Worm (Caenorhabditis elegans) whole organism, young adult: ENCODE measurements around the gene R11.4.

Experiments used
- B0261.1 ChIP-seq: sonication (generic microtip); optimal IDR thresholded peaks from 2 replicates; lab custom pipeline; 2016; ENCODE audit warnings: mild to moderate bottlenecking, missing genetic modification characterization, moderate library complexity, missing compliant biosample characterization
- B0336.3 ChIP-seq: fragments of 200-800 bp; sonication (Bioruptor generic); IDR thresholded peaks from 2 replicates; pipeline ENCODE4 v1.3.6; 2022; ENCODE audit warnings: missing genetic modification characterization, missing compliant biosample characterization
- C06A6.2 ChIP-seq: fragments of 200-800 bp; sonication (Bioruptor generic); conservative IDR thresholded peaks from 2 replicates; pipeline ENCODE4 v1.3.6; 2022; ENCODE audit warnings: missing genetic modification characterization, missing compliant biosample characterization
- F33H1.4 ChIP-seq: fragments of 200-800 bp; sonication (Bioruptor generic); IDR thresholded peaks from 2 replicates; pipeline ENCODE4 v1.3.6; 2022; ENCODE audit warnings: missing genetic modification reagents, missing genetic modification characterization, missing compliant biosample characterization
- F57C9.4 ChIP-seq: sonication (generic microtip); optimal IDR thresholded peaks from 2 replicates; lab custom pipeline; 2017; ENCODE audit warnings: mild to moderate bottlenecking, missing genetic modification characterization, missing compliant biosample characterization
- K11D2.4 ChIP-seq: fragments of 200-800 bp; sonication (Bioruptor generic); IDR thresholded peaks from 2 replicates; pipeline ENCODE4 v1.3.6; 2022; ENCODE audit warnings: missing genetic modification reagents, missing genetic modification characterization, missing compliant biosample characterization
- Y53F4B.3 ChIP-seq: fragments of 200-800 bp; sonication (Bioruptor generic); IDR thresholded peaks from 2 replicates; pipeline ENCODE4 v1.3.6; 2022; ENCODE audit warnings: missing genetic modification reagents, missing genetic modification characterization, missing compliant biosample characterization
- Y67H2A.10 ChIP-seq: fragments of 200-800 bp; sonication (Bioruptor generic); conservative IDR thresholded peaks from 2 replicates; pipeline ENCODE4 v1.3.6; 2022; ENCODE audit warnings: missing genetic modification reagents, missing genetic modification characterization, missing compliant biosample characterization
- Y79H2A.3 ChIP-seq: fragments of 200-800 bp; sonication (Bioruptor generic); conservative IDR thresholded peaks from 2 replicates; pipeline ENCODE4 v1.3.6; 2022; ENCODE audit warnings: missing genetic modification reagents, missing genetic modification characterization, missing compliant biosample characterization
- Y95B8A.8 ChIP-seq: fragments of 200-800 bp; sonication (Bioruptor generic); IDR thresholded peaks from 2 replicates; pipeline ENCODE4 v1.3.6; 2022; ENCODE audit warnings: missing genetic modification reagents, missing genetic modification characterization, missing compliant biosample characterization
- ZK185.1 ChIP-seq: sonication (generic microtip); optimal IDR thresholded peaks from 2 replicates; lab custom pipeline; 2016; ENCODE audit warnings: mild to moderate bottlenecking, missing genetic modification characterization, missing compliant biosample characterization; ENCODE audit not compliant: poor library complexity, severe bottlenecking
- akir-1 ChIP-seq: fragments of 200-800 bp; sonication (Bioruptor generic); optimal IDR thresholded peaks from 2 replicates; lab custom pipeline; 2018; ENCODE audit warnings: mild to moderate bottlenecking, missing genetic modification characterization, moderate library complexity, missing compliant biosample characterization
- atf-7 ChIP-seq: sonication (generic microtip); optimal IDR thresholded peaks from 2 replicates; lab custom pipeline; 2017; ENCODE audit warnings: mild to moderate bottlenecking, missing genetic modification characterization, missing compliant biosample characterization
- attf-3 ChIP-seq: fragments of 200-800 bp; sonication (Bioruptor generic); conservative IDR thresholded peaks from 2 replicates; pipeline ENCODE4 v1.3.6; 2022; ENCODE audit warnings: missing genetic modification reagents, missing genetic modification characterization, missing compliant biosample characterization
- ceh-27 ChIP-seq: fragments of 200-800 bp; sonication (Bioruptor generic); optimal IDR thresholded peaks from 2 replicates; lab custom pipeline; 2018; ENCODE audit warnings: mild to moderate bottlenecking, missing genetic modification characterization, moderate library complexity, missing compliant biosample characterization
- chd-7 ChIP-seq: sonication (generic microtip); optimal IDR thresholded peaks from 2 replicates; lab custom pipeline; 2016; ENCODE audit warnings: mild to moderate bottlenecking, missing genetic modification characterization, moderate library complexity, missing compliant biosample characterization
- die-1 ChIP-seq: sonication (generic microtip); optimal IDR thresholded peaks from 2 replicates; lab custom pipeline; 2016; ENCODE audit warnings: missing genotype, mild to moderate bottlenecking, missing genetic modification characterization, missing compliant biosample characterization
- dox-1 ChIP-seq: fragments of 200-800 bp; sonication (Bioruptor generic); IDR thresholded peaks from 2 replicates; pipeline ENCODE4 v1.3.6; 2022; ENCODE audit warnings: missing genetic modification reagents, missing genetic modification characterization, missing compliant biosample characterization
- efl-1 ChIP-seq: fragments of 150-350 bp; optimal IDR thresholded peaks from 2 replicates; lab custom pipeline; 2014; ENCODE audit warnings: missing biosample characterization, missing genetic modification reagents, missing genetic modification characterization
- egl-18 ChIP-seq: fragments of 200-800 bp; sonication (Bioruptor generic); IDR thresholded peaks from 2 replicates; pipeline ENCODE4 v1.3.6; 2022; ENCODE audit warnings: missing genetic modification reagents, missing genetic modification characterization, missing compliant biosample characterization
- gei-17 ChIP-seq: fragments of 200-800 bp; sonication (Bioruptor generic); optimal IDR thresholded peaks from 2 replicates; lab custom pipeline; 2018; ENCODE audit warnings: mild to moderate bottlenecking, missing genetic modification characterization, missing compliant biosample characterization
- him-1 ChIP-seq: sonication (generic microtip); optimal IDR thresholded peaks from 2 replicates; lab custom pipeline; 2016; ENCODE audit warnings: missing genotype, missing genetic modification reagents, missing genetic modification characterization, missing compliant biosample characterization
- hrde-1 ChIP-seq: sonication (generic microtip); optimal IDR thresholded peaks from 2 replicates; lab custom pipeline; 2016; ENCODE audit warnings: missing genetic modification characterization, mild to moderate bottlenecking, missing compliant biosample characterization, moderate library complexity, missing genotype, missing genetic modification reagents, borderline replicate concordance
- hsf-1 ChIP-seq: fragments of 200-800 bp; sonication (Bioruptor generic); IDR thresholded peaks from 2 replicates; pipeline ENCODE4 v1.3.6; 2022; ENCODE audit warnings: missing genetic modification reagents, missing genetic modification characterization, missing compliant biosample characterization
- lag-1 ChIP-seq: fragments of 200-800 bp; sonication (Bioruptor generic); IDR thresholded peaks from 2 replicates; pipeline ENCODE4 v1.3.6; 2022; ENCODE audit warnings: missing genetic modification reagents, missing genetic modification characterization, missing compliant biosample characterization
- let-526 ChIP-seq: fragments of 200-800 bp; sonication (Bioruptor generic); IDR thresholded peaks from 2 replicates; pipeline ENCODE4 v1.3.6; 2022; ENCODE audit warnings: missing genetic modification reagents, missing genetic modification characterization, missing compliant biosample characterization
- let-607 ChIP-seq, 2 experiments: fragments of 200-800 bp in 1 of 2; sonication (Bioruptor generic) in 1 of 2; sonication (generic microtip) in 1 of 2; optimal IDR thresholded peaks; 2 replicates each; lab custom pipeline; 2016 to 2018; ENCODE audit warnings: mild to moderate bottlenecking in 2 of 2, missing compliant biosample characterization in 2 of 2, missing genetic modification characterization in 2 of 2, moderate library complexity in 2 of 2, missing genotype in 1 of 2
- lin-40 ChIP-seq: sonication (generic microtip); optimal IDR thresholded peaks from 2 replicates; lab custom pipeline; 2016; ENCODE audit warnings: missing genetic modification characterization, mild to moderate bottlenecking, missing compliant biosample characterization, missing genotype, missing genetic modification reagents
- lin-54 ChIP-seq: fragments of 200-800 bp; sonication (Bioruptor generic); optimal IDR thresholded peaks from 2 replicates; lab custom pipeline; 2018; ENCODE audit warnings: mild to moderate bottlenecking, missing genetic modification characterization, missing compliant biosample characterization
- lsy-27 ChIP-seq: sonication (generic microtip); optimal IDR thresholded peaks from 2 replicates; lab custom pipeline; 2017; ENCODE audit warnings: missing genetic modification characterization, mild to moderate bottlenecking, missing compliant biosample characterization, antibody characterized with exemption, missing genotype, borderline replicate concordance; ENCODE audit not compliant: insufficient read depth
- madf-3 ChIP-seq: fragments of 200-800 bp; sonication (Bioruptor generic); IDR thresholded peaks from 2 replicates; pipeline ENCODE4 v1.3.6; 2022; ENCODE audit warnings: missing genetic modification reagents, missing genetic modification characterization, missing compliant biosample characterization
- mcd-1 ChIP-seq: fragments of 200-800 bp; sonication (Bioruptor generic); IDR thresholded peaks from 2 replicates; pipeline ENCODE4 v1.3.6; 2022; ENCODE audit warnings: missing genetic modification reagents, missing genetic modification characterization, missing compliant biosample characterization
- nhr-27 ChIP-seq: fragments of 200-800 bp; sonication (Bioruptor generic); optimal IDR thresholded peaks from 2 replicates; lab custom pipeline; 2018; ENCODE audit warnings: mild to moderate bottlenecking, missing genetic modification characterization, moderate library complexity, missing compliant biosample characterization
- nhr-80 ChIP-seq: sonication (generic microtip); optimal IDR thresholded peaks from 2 replicates; lab custom pipeline; 2016; ENCODE audit warnings: missing genetic modification characterization, missing compliant biosample characterization
- nhr-90 ChIP-seq: sonication (generic microtip); optimal IDR thresholded peaks from 2 replicates; lab custom pipeline; 2016; ENCODE audit warnings: missing genotype, mild to moderate bottlenecking, missing genetic modification characterization, missing compliant biosample characterization
- rec-8 ChIP-seq, 2 experiments: sonication (generic microtip); optimal IDR thresholded peaks; 2 replicates each; lab custom pipeline; 2016; ENCODE audit warnings: mild to moderate bottlenecking in 2 of 2, missing genetic modification characterization in 2 of 2, missing genetic modification reagents in 2 of 2, missing genotype in 2 of 2, missing biosample characterization in 1 of 2, missing compliant biosample characterization in 1 of 2, moderate library complexity in 1 of 2
- repo-1 ChIP-seq: sonication (generic microtip); optimal IDR thresholded peaks from 2 replicates; lab custom pipeline; 2017; ENCODE audit warnings: mild to moderate bottlenecking, missing genetic modification characterization, missing compliant biosample characterization
- sdz-38 ChIP-seq: sonication (generic microtip); optimal IDR thresholded peaks from 2 replicates; lab custom pipeline; 2016; ENCODE audit warnings: missing genotype, missing genetic modification characterization, missing compliant biosample characterization
- sea-2 ChIP-seq: fragments of 200-800 bp; sonication (Bioruptor generic); IDR thresholded peaks from 2 replicates; pipeline ENCODE4 v1.3.6; 2022; ENCODE audit warnings: missing genetic modification characterization, missing compliant biosample characterization
- snpc-3.4 ChIP-seq: sonication (generic microtip); optimal IDR thresholded peaks from 2 replicates; lab custom pipeline; 2017; ENCODE audit warnings: missing genetic modification characterization, mild to moderate bottlenecking, missing compliant biosample characterization, antibody characterized with exemption, moderate library complexity, missing genotype, missing genetic modification reagents
- snpc-4 ChIP-seq, 5 experiments: fragments of 150-350 bp in 1 of 5; sonication (generic microtip) in 4 of 5; optimal IDR thresholded peaks; 2 replicates each; lab custom pipeline; 2014 to 2018; ENCODE audit warnings: missing genetic modification characterization in 5 of 5, missing biosample characterization in 3 of 5, antibody characterized with exemption in 2 of 5, mild to moderate bottlenecking in 2 of 5, missing compliant biosample characterization in 2 of 5, missing genotype in 2 of 5, moderate library complexity in 2 of 5, missing genetic modification reagents in 1 of 5
- somi-1 ChIP-seq: fragments of 200-800 bp; sonication (Bioruptor generic); optimal IDR thresholded peaks from 2 replicates; lab custom pipeline; 2018; ENCODE audit warnings: mild to moderate bottlenecking, missing genetic modification characterization, missing compliant biosample characterization
- sptf-2 ChIP-seq: fragments of 200-800 bp; sonication (Bioruptor generic); optimal IDR thresholded peaks from 2 replicates; lab custom pipeline; 2018; ENCODE audit warnings: mild to moderate bottlenecking, missing genetic modification characterization, missing compliant biosample characterization
- unc-62 ChIP-seq: fragments of 150-350 bp; optimal IDR thresholded peaks from 2 replicates; lab custom pipeline; 2014; ENCODE audit warnings: missing biosample characterization, missing genetic modification reagents, missing genetic modification characterization
- ztf-26 ChIP-seq: sonication (generic microtip); optimal IDR thresholded peaks from 2 replicates; lab custom pipeline; 2017; ENCODE audit warnings: missing genetic modification characterization, missing compliant biosample characterization
- ztf-28 ChIP-seq: fragments of 200-800 bp; sonication (Bioruptor generic); IDR thresholded peaks from 2 replicates; pipeline ENCODE4 v1.3.6; 2022; ENCODE audit warnings: missing genetic modification reagents, missing genetic modification characterization, missing compliant biosample characterization
- ztf-3 ChIP-seq: fragments of 200-800 bp; sonication (Bioruptor generic); optimal IDR thresholded peaks from 2 replicates; lab custom pipeline; 2018; ENCODE audit warnings: mild to moderate bottlenecking, missing genetic modification characterization, missing compliant biosample characterization
- ztf-6 ChIP-seq: fragments of 200-800 bp; sonication (Bioruptor generic); IDR thresholded peaks from 2 replicates; pipeline ENCODE4 v1.3.6; 2022; ENCODE audit warnings: missing genetic modification reagents, missing genetic modification characterization, missing compliant biosample characterization

The R11.4 gene

ce11 chrX:16217749-16218148, 7.3 kb upstream of the R11.4 start:
- TF ChIP-seq chd-7 (tag; lab: Kevin White, UChicago) (no peak), rec-8 (tag; optimal IDR thresholded peaks at IDR 0.05; lab: Kevin White, UChicago) (no peak), mcd-1 (GFP tag; lab: Robert Waterston, UW) (no peak), sea-2 (GFP tag; lab: Robert Waterston, UW) (no peak), gei-17 (GFP tag; lab: Kevin White, UChicago) (no peak), nhr-27 (no peak), nhr-90 (tag; lab: Kevin White, UChicago) (peak; percentile 38), somi-1 (GFP tag; lab: Kevin White, UChicago) (no peak), hrde-1 (tag; lab: Kevin White, UChicago) (no peak), B0336.3 (GFP tag; lab: Robert Waterston, UW) (no peak), attf-3 (GFP tag; lab: Robert Waterston, UW) (no peak), akir-1 (GFP tag; lab: Kevin White, UChicago) (no peak), snpc-4 (GFP tag; optimal IDR thresholded peaks at IDR 0.05; lab: Kevin White, UChicago) (no peak), snpc-4 (tag; optimal IDR thresholded peaks at IDR 0.05; lab: Kevin White, UChicago) (peak in 2 of 4 experiments; percentile 35 to 68), lsy-27 (tag; lab: Kevin White, UChicago) (no peak), lin-54 (GFP tag; lab: Kevin White, UChicago) (no peak), K11D2.4 (GFP tag; lab: Robert Waterston, UW) (no peak), ztf-6 (no peak), Y53F4B.3 (GFP tag; lab: Robert Waterston, UW) (no peak; the same call in 1 of the 2 replicates), C06A6.2 (GFP tag; lab: Robert Waterston, UW) (no peak), repo-1 (tag; lab: Kevin White, UChicago) (no peak), F57C9.4 (tag; lab: Kevin White, UChicago) (no peak), snpc-3.4 (tag; lab: Kevin White, UChicago) (no peak), ztf-28 (no peak), Y67H2A.10 (GFP tag; lab: Robert Waterston, UW) (no peak), lag-1 (no peak), efl-1 (GFP tag; lab: Kevin White, UChicago) (no peak), F33H1.4 (no peak), atf-7 (tag; lab: Kevin White, UChicago) (no peak), ztf-3 (GFP tag; lab: Kevin White, UChicago) (no peak), die-1 (tag; lab: Kevin White, UChicago) (peak; percentile 61), let-526 (no peak), nhr-80 (tag; lab: Kevin White, UChicago) (no peak), egl-18 (GFP tag; lab: Robert Waterston, UW) (no peak), B0261.1 (tag; lab: Kevin White, UChicago) (peak; percentile 67), him-1 (tag; lab: Kevin White, UChicago) (peak; percentile 43), Y79H2A.3 (no peak), ZK185.1 (no peak), ceh-27 (GFP tag; lab: Kevin White, UChicago) (no peak), sdz-38 (tag; lab: Kevin White, UChicago) (no peak), let-607 (tag; optimal IDR thresholded peaks at IDR 0.05; lab: Kevin White, UChicago) (no peak), hsf-1 (GFP tag; lab: Robert Waterston, UW) (peak; percentile 31; the same call in 1 of the 2 replicates), lin-40 (tag; lab: Kevin White, UChicago) (no peak), unc-62 (no peak), sptf-2 (GFP tag; lab: Kevin White, UChicago) (no peak), ztf-26 (tag; lab: Kevin White, UChicago) (no peak), dox-1 (GFP tag; lab: Robert Waterston, UW) (0 out of 2 replicates have a peak, but pooled peaks have one; percentile 14), madf-3 (no peak), Y95B8A.8 (GFP tag; lab: Robert Waterston, UW) (no peak)
